Fruit fly (Drosophila melanogaster): ENCODE results near the gene Pgant5.

The Pgant5 gene

dm6 chr2L:5092992-5093695 lies at the start of gene Pgant5:
TSS of gene Pgant5 (minus strand) at chr2L:5093592.
- TF ChIP-seq pad (GFP tag; optimal IDR thresholded peaks at IDR 0.05), result peak; percentile 4
- peak; percentile 50 for TF ChIP-seq CG12768 (GFP tag; optimal IDR thresholded peaks at IDR 0.05)
- peak; percentile 3 for TF ChIP-seq CG7101 (tag; optimal IDR thresholded peaks at IDR 0.05)
- TF ChIP-seq CG33017 (tag; optimal IDR thresholded peaks at IDR 0.05), result peak; percentile 57
- no peak for TF ChIP-seq cnc (optimal IDR thresholded peaks at IDR 0.05)
- no peak for TF ChIP-seq bab1 (GFP tag; optimal IDR thresholded peaks at IDR 0.05)
- peak; percentile 63 for TF ChIP-seq Hr96 (GFP tag; optimal IDR thresholded peaks at IDR 0.05)
- TF ChIP-seq Crg-1 (GFP tag; optimal IDR thresholded peaks at IDR 0.05), result no peak
- peak; percentile 52 for TF ChIP-seq tj (GFP tag; optimal IDR thresholded peaks at IDR 0.05)
- peak; percentile 42 for TF ChIP-seq CG1620 (GFP tag; optimal IDR thresholded peaks at IDR 0.05)
- TF ChIP-seq kay (GFP tag; ENCODE audit: borderline replicate concordance), result no peak
- TF ChIP-seq cic (GFP tag; optimal IDR thresholded peaks at IDR 0.05), result peak; percentile 55
- peak; percentile 29 for TF ChIP-seq CG11617 (GFP tag; optimal IDR thresholded peaks at IDR 0.05)
- TF ChIP-seq CG14711 (tag; optimal IDR thresholded peaks at IDR 0.05), result no peak
- TF ChIP-seq Mnt (GFP tag; optimal IDR thresholded peaks at IDR 0.05), result peak; percentile 49
- peak; percentile 27 for TF ChIP-seq CG7045 (GFP tag; optimal IDR thresholded peaks at IDR 0.05)

dm6 chr2L:5119640-5120039 lies 26.2 kb upstream of the Pgant5 start:
- TF ChIP-seq pad (GFP tag; optimal IDR thresholded peaks at IDR 0.05) (no peak), tj (GFP tag; optimal IDR thresholded peaks at IDR 0.05) (no peak), CG1620 (GFP tag; optimal IDR thresholded peaks at IDR 0.05) (no peak), CG12768 (GFP tag; optimal IDR thresholded peaks at IDR 0.05) (no peak), toe (GFP tag; optimal IDR thresholded peaks at IDR 0.05) (no peak)

DNA sequence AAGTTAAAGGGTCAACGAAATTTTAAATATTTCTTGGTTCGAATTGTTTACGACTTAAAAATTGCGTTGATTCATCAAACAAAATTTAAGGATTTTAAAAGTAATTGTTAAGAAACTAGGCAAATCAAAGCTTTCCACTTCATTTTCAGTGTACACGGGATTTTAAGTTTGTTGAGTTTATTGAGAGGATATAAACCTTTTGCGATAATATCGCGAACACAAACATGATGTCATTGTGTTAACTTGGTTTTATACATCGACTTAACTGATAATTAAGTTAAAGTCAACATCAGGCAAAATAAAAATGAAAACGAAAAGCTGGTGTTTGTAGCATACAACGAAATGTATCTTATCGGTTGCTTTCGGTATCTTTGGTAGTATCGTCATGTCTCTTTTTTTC lies 23.7 kb upstream of the Pgant5 start:
- TF ChIP-seq CG11617 (GFP tag; optimal IDR thresholded peaks at IDR 0.05) (peak; percentile 48), CG5204 (GFP tag; optimal IDR thresholded peaks at IDR 0.05) (no peak), CG33017 (tag; optimal IDR thresholded peaks at IDR 0.05) (peak; percentile 17), CG7101 (tag; optimal IDR thresholded peaks at IDR 0.05) (peak; percentile 38), cic (GFP tag; optimal IDR thresholded peaks at IDR 0.05) (peak; percentile 45), CG7045 (GFP tag; optimal IDR thresholded peaks at IDR 0.05) (peak; percentile 53), Crg-1 (GFP tag; optimal IDR thresholded peaks at IDR 0.05) (peak; percentile 28), tj (GFP tag; optimal IDR thresholded peaks at IDR 0.05) (no peak)

DNA sequence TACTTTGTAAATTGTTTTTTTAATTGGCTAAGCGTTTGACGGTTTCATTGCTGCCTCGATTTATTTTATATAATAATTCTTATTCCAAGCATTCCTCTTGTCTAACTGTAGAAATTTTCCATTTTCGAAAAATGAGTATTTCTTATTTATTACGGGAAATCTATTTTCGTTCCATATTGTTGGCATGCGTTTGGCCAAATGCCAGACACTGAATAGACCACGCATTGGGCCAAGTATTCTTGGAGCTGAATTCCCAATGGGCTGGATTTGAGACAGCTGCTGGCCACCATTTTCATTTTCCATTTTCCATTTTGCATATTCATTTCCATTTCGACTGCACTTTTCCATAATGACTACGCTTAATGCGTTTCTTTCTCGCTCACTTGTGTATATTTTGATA lies 23.1 kb upstream of the Pgant5 start:
- TF ChIP-seq kay (GFP tag; ENCODE audit: borderline replicate concordance) (no peak), Crg-1 (GFP tag; optimal IDR thresholded peaks at IDR 0.05) (no peak), bab1 (GFP tag; optimal IDR thresholded peaks at IDR 0.05) (no peak), CG12768 (GFP tag; optimal IDR thresholded peaks at IDR 0.05) (no peak), ovo (GFP tag; optimal IDR thresholded peaks at IDR 0.05) (no peak), cnc (optimal IDR thresholded peaks at IDR 0.05) (no peak), CG33017 (tag; optimal IDR thresholded peaks at IDR 0.05) (no peak), CG7045 (GFP tag; optimal IDR thresholded peaks at IDR 0.05) (no peak), Mnt (GFP tag; optimal IDR thresholded peaks at IDR 0.05) (no peak), CG11617 (GFP tag; optimal IDR thresholded peaks at IDR 0.05) (no peak), CG7101 (tag; optimal IDR thresholded peaks at IDR 0.05) (no peak), CG14711 (tag; optimal IDR thresholded peaks at IDR 0.05) (no peak)

dm6 chr2L:5114879-5115278 lies 21.5 kb upstream of the Pgant5 start:
- TF ChIP-seq CG1620 (GFP tag; optimal IDR thresholded peaks at IDR 0.05) (no peak), CG7101 (tag; optimal IDR thresholded peaks at IDR 0.05) (no peak), Mnt (GFP tag; optimal IDR thresholded peaks at IDR 0.05) (no peak), Clk (GFP tag; optimal IDR thresholded peaks at IDR 0.05) (no peak), ovo (GFP tag; optimal IDR thresholded peaks at IDR 0.05) (no peak), CG7045 (GFP tag; optimal IDR thresholded peaks at IDR 0.05) (no peak), cic (GFP tag; optimal IDR thresholded peaks at IDR 0.05) (no peak), CG5204 (GFP tag; optimal IDR thresholded peaks at IDR 0.05) (no peak), CG33017 (tag; optimal IDR thresholded peaks at IDR 0.05) (no peak)

dm6 chr2L:5113480-5114118 lies 20.2 kb upstream of the Pgant5 start:
- TF ChIP-seq cic (GFP tag; optimal IDR thresholded peaks at IDR 0.05), result no peak
- TF ChIP-seq Mnt (GFP tag; optimal IDR thresholded peaks at IDR 0.05), result no peak
- no peak for TF ChIP-seq CG7045 (GFP tag; optimal IDR thresholded peaks at IDR 0.05)
- TF ChIP-seq CG33017 (tag; optimal IDR thresholded peaks at IDR 0.05), result no peak
- TF ChIP-seq Clk (GFP tag; optimal IDR thresholded peaks at IDR 0.05), result no peak
- no peak for TF ChIP-seq CG12768 (GFP tag; optimal IDR thresholded peaks at IDR 0.05)
- no peak for TF ChIP-seq CG1620 (GFP tag; optimal IDR thresholded peaks at IDR 0.05)
